Worm (Caenorhabditis elegans): ENCODE results near the gene K08E3.2.

K08E3.2 gene

DNA sequence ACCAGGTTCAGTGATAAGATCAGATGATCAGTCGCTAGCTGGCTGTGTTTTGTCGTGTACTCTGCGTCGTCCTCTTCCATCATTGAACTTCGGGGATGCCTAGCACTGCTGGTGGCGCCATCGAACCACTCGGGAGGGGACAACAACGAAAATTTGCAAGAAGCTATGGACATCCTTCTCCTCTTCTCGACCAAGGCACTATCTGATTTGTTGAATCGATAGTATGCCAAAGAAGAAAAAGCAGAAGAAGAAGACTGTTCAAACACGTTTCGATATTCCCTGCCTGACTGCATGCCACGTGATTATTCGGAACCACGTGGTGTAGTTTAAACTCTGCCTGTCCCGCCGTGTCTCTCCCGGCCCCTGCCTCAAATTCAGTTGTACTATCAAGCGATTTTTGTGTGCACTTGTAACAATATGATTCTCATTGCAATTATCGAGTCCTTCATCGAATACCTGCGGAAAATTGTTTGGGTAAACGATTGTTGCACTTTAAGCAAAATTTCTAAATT, 29.2 kb downstream of the K08E3.2 start (continued):
- TF ChIP-seq grh-1 (GFP tag; IDR thresholded peaks at IDR 0.05) (peak; percentile 52; the same call in 1 of the 2 replicates), efl-3 (GFP tag; optimal IDR thresholded peaks at IDR 0.05) (no peak), mdl-1 (tag; optimal IDR thresholded peaks at IDR 0.05) (peak in 1 of 2 experiments; percentile 60), ceh-90 (tag; optimal IDR thresholded peaks at IDR 0.05) (no peak), sup-37 (GFP tag; optimal IDR thresholded peaks at IDR 0.05) (peak; percentile 25), nhr-28 (tag; optimal IDR thresholded peaks at IDR 0.05) (no peak), nhr-11 (tag; optimal IDR thresholded peaks at IDR 0.05) (no peak), tbx-2 (tag; optimal IDR thresholded peaks at IDR 0.05) (peak; percentile 61), snu-23 (GFP tag; optimal IDR thresholded peaks at IDR 0.05) (peak; percentile 57), lsy-2 (tag; optimal IDR thresholded peaks at IDR 0.05) (peak in 1 of 2 experiments; percentile 32), irx-1 (tag; optimal IDR thresholded peaks at IDR 0.05) (peak; percentile 5), unc-130 (tag; optimal IDR thresholded peaks at IDR 0.05) (peak; percentile 47), tlp-1 (tag; optimal IDR thresholded peaks at IDR 0.05) (no peak), mab-9 (GFP tag; IDR thresholded peaks at IDR 0.05) (no peak), lin-14 (GFP tag; optimal IDR thresholded peaks at IDR 0.05) (peak; percentile 66), rnt-1 (tag; optimal IDR thresholded peaks at IDR 0.05) (peak; percentile 36), lin-35 (GFP tag; optimal IDR thresholded peaks at IDR 0.05) (peak; percentile 12 to 59), fos-1 (tag; optimal IDR thresholded peaks at IDR 0.05) (no peak), ceh-82 (tag; optimal IDR thresholded peaks at IDR 0.05) (no peak), unc-98 (GFP tag; IDR thresholded peaks at IDR 0.05) (no peak), aly-2 (tag; optimal IDR thresholded peaks at IDR 0.05) (no peak), Y116A8C.19 (tag; optimal IDR thresholded peaks at IDR 0.05; ENCODE audit: borderline replicate concordance) (no peak), mef-2 (tag; optimal IDR thresholded peaks at IDR 0.05) (no peak), F16B12.6 (tag; optimal IDR thresholded peaks at IDR 0.05) (no peak), nhr-237 (tag; optimal IDR thresholded peaks at IDR 0.05) (no peak), sox-4 (tag; optimal IDR thresholded peaks at IDR 0.05) (no peak), nhr-20 (tag; optimal IDR thresholded peaks at IDR 0.05) (peak; percentile 69), sptf-1 (tag; optimal IDR thresholded peaks at IDR 0.05) (no peak), pax-3 (tag; optimal IDR thresholded peaks at IDR 0.05) (no peak), unc-30 (tag; optimal IDR thresholded peaks at IDR 0.05) (no peak), nhr-71 (tag; optimal IDR thresholded peaks at IDR 0.05) (peak; percentile 85), hpl-2 (GFP tag; optimal IDR thresholded peaks at IDR 0.05) (no peak), ztf-11 (tag; optimal IDR thresholded peaks at IDR 0.05) (no peak), C34B4.2 (tag; optimal IDR thresholded peaks at IDR 0.05) (no peak), hlh-4 (tag; optimal IDR thresholded peaks at IDR 0.05) (no peak), zip-4 (GFP tag; optimal IDR thresholded peaks at IDR 0.05) (no peak), nhr-85 (tag) (peak; percentile 83), ceh-63 (GFP tag; optimal IDR thresholded peaks at IDR 0.05) (no peak), pag-3 (tag; optimal IDR thresholded peaks at IDR 0.05; ENCODE audit: borderline replicate concordance, insufficient read depth) (no peak), nhr-47 (tag; optimal IDR thresholded peaks at IDR 0.05) (peak; percentile 39), nhr-84 (tag; optimal IDR thresholded peaks at IDR 0.05) (no peak), ceh-8 (GFP tag; optimal IDR thresholded peaks at IDR 0.05) (no peak), lin-15B (tag; optimal IDR thresholded peaks at IDR 0.05) (no peak), ces-1 (GFP tag; optimal IDR thresholded peaks at IDR 0.05) (no peak), mep-1 (tag; optimal IDR thresholded peaks at IDR 0.05) (no peak), vab-15 (tag; optimal IDR thresholded peaks at IDR 0.05) (no peak), fkh-10 (GFP tag; optimal IDR thresholded peaks at IDR 0.05) (no peak), ets-5 (GFP tag; IDR thresholded peaks at IDR 0.05) (no peak), lir-3 (tag; optimal IDR thresholded peaks at IDR 0.05; ENCODE audit: poor library complexity) (no peak)
